Fruit fly (Drosophila melanogaster) whole organism, wandering third instar larva: ENCODE data around the gene CG12702.

Source experiments
- Abd-B ChIP-seq: fragments of >200 bp; optimal IDR thresholded peaks from 2 replicates; lab custom pipeline; 2017; ENCODE audit warnings: missing biosample characterization, missing genetic modification characterization
- Myc ChIP-seq: fragments of >200 bp; optimal IDR thresholded peaks from 2 replicates; lab custom pipeline; 2017
- N ChIP-seq: fragments of >200 bp; optimal IDR thresholded peaks from 2 replicates; lab custom pipeline; 2018; ENCODE audit warnings: missing biosample characterization, missing external identifiers, missing genetic modification characterization
- OdsH ChIP-seq: fragments of 200-800 bp; sonication (Bioruptor generic); optimal IDR thresholded peaks from 2 replicates; lab custom pipeline; 2016; ENCODE audit warnings: missing biosample characterization, mild to moderate bottlenecking, missing genetic modification characterization
- Rel ChIP-seq, 2 experiments: fragments of 200-800 bp; sonication (Bioruptor generic) in 1 of 2; optimal IDR thresholded peaks; 2 replicates in 1 of 2; 3 replicates in 1 of 2; lab custom pipeline; 2016 to 2019; ENCODE audit warnings: mild to moderate bottlenecking in 2 of 2, missing biosample characterization in 2 of 2, missing genetic modification characterization in 2 of 2, moderate library complexity in 1 of 2
- br ChIP-seq: fragments of 200-800 bp; sonication (Bioruptor generic); optimal IDR thresholded peaks from 2 replicates; lab custom pipeline; 2016; ENCODE audit warnings: missing biosample characterization, missing genetic modification characterization
- dmrt93B ChIP-seq: fragments of 200-800 bp; sonication (Bioruptor generic); optimal IDR thresholded peaks from 2 replicates; lab custom pipeline; 2018; ENCODE audit warnings: missing biosample characterization, mild to moderate bottlenecking, missing genetic modification characterization
- fru ChIP-seq: fragments of 200-800 bp; sonication (Bioruptor generic); optimal IDR thresholded peaks from 3 replicates; lab custom pipeline; 2016; ENCODE audit warnings: missing biosample characterization, mild to moderate bottlenecking, missing genetic modification characterization
- h ChIP-seq: fragments of 200-800 bp; sonication (Bioruptor generic); optimal IDR thresholded peaks from 3 replicates; lab custom pipeline; 2016; ENCODE audit warnings: missing biosample characterization, mild to moderate bottlenecking, missing genetic modification characterization
- lola ChIP-seq: fragments of >200 bp; optimal IDR thresholded peaks from 2 replicates; lab custom pipeline; 2017; ENCODE audit warnings: missing biosample characterization, missing genetic modification characterization
- pan ChIP-seq: fragments of >200 bp; optimal IDR thresholded peaks from 2 replicates; lab custom pipeline; 2017
- usp ChIP-seq: fragments of >200 bp; optimal IDR thresholded peaks from 2 replicates; lab custom pipeline; 2017; ENCODE audit warnings: missing biosample characterization, missing genetic modification characterization

dm6 chrX:19717988-19718973 lies 46.4 kb downstream of the CG12702 start, which contains the start of gene CG12531:
- no peak for TF ChIP-seq N (GFP tag; lab: Kevin White, UChicago)
- no peak for TF ChIP-seq lola (GFP tag; lab: Kevin White, UChicago)
- TF ChIP-seq usp (GFP tag; lab: Kevin White, UChicago), result no peak
- no peak for TF ChIP-seq h (GFP tag; lab: Kevin White, UChicago)
- TF ChIP-seq Rel (GFP tag; optimal IDR thresholded peaks at IDR 0.05; lab: Kevin White, UChicago), result no peak
- TF ChIP-seq Rel (tag; optimal IDR thresholded peaks at IDR 0.05; lab: Kevin White, UChicago), result no peak
- no peak for TF ChIP-seq br (GFP tag; lab: Kevin White, UChicago)
- no peak for TF ChIP-seq Myc
- no peak for TF ChIP-seq dmrt93B (GFP tag; lab: Kevin White, UChicago)
- no peak for TF ChIP-seq fru (GFP tag; lab: Kevin White, UChicago)
- TF ChIP-seq OdsH (GFP tag; lab: Kevin White, UChicago), result no peak
- TF ChIP-seq Abd-B (GFP tag; lab: Kevin White, UChicago), result no peak
- no peak for TF ChIP-seq pan (lab: Kevin White, UChicago)
